Worm (Caenorhabditis elegans): ENCODE data around the gene smf-2.
A peak's percentile ranks its signal among the peaks of the same experiment; 100 is the strongest.

smf-2 gene

ce11 chrX:6742891-6743290 is 24.4 kb upstream of the smf-2 start (continued):
- TF ChIP-seq nhr-71 (tag; optimal IDR thresholded peaks at IDR 0.05) (peak; percentile 97), mdl-1 (tag; optimal IDR thresholded peaks at IDR 0.05) (peak in 1 of 2 experiments; percentile 97), ama-1 (optimal IDR thresholded peaks at IDR 0.05) (peak; percentile 97), sup-37 (GFP tag; optimal IDR thresholded peaks at IDR 0.05) (peak; percentile 31), mep-1 (tag; optimal IDR thresholded peaks at IDR 0.05) (peak; percentile 77), sox-4 (tag; optimal IDR thresholded peaks at IDR 0.05) (peak; percentile 48), lin-13 (GFP tag; optimal IDR thresholded peaks at IDR 0.05) (peak; percentile 46), nhr-76 (tag; optimal IDR thresholded peaks at IDR 0.05) (no peak), fkh-4 (tag; optimal IDR thresholded peaks at IDR 0.05; ENCODE audit: borderline replicate concordance) (no peak), lin-35 (GFP tag; optimal IDR thresholded peaks at IDR 0.05) (peak; percentile 46 to 86), lir-3 (tag; optimal IDR thresholded peaks at IDR 0.05; ENCODE audit: poor library complexity) (peak; percentile 73), isw-1 (GFP tag; IDR thresholded peaks at IDR 0.05) (no peak), ceh-88 (GFP tag; IDR thresholded peaks at IDR 0.05) (peak; percentile 66; the same call in 1 of the 2 replicates), blmp-1 (tag; optimal IDR thresholded peaks at IDR 0.05) (peak; percentile 85), nhr-90 (tag; optimal IDR thresholded peaks at IDR 0.05; ENCODE audit: poor library complexity) (peak; percentile 81), fkh-8 (tag; optimal IDR thresholded peaks at IDR 0.05) (no peak), fos-1 (tag; optimal IDR thresholded peaks at IDR 0.05) (peak; percentile 44), lin-14 (GFP tag; optimal IDR thresholded peaks at IDR 0.05) (peak; percentile 91), skn-1 (tag; optimal IDR thresholded peaks at IDR 0.05) (peak; percentile 72), vab-15 (tag; optimal IDR thresholded peaks at IDR 0.05) (peak; percentile 51), unc-130 (tag; optimal IDR thresholded peaks at IDR 0.05) (peak; percentile 85), C04F5.9 (tag; optimal IDR thresholded peaks at IDR 0.05) (peak; percentile 48), lin-15B (tag; optimal IDR thresholded peaks at IDR 0.05) (no peak), C34B4.2 (tag; optimal IDR thresholded peaks at IDR 0.05) (no peak)

DNA sequence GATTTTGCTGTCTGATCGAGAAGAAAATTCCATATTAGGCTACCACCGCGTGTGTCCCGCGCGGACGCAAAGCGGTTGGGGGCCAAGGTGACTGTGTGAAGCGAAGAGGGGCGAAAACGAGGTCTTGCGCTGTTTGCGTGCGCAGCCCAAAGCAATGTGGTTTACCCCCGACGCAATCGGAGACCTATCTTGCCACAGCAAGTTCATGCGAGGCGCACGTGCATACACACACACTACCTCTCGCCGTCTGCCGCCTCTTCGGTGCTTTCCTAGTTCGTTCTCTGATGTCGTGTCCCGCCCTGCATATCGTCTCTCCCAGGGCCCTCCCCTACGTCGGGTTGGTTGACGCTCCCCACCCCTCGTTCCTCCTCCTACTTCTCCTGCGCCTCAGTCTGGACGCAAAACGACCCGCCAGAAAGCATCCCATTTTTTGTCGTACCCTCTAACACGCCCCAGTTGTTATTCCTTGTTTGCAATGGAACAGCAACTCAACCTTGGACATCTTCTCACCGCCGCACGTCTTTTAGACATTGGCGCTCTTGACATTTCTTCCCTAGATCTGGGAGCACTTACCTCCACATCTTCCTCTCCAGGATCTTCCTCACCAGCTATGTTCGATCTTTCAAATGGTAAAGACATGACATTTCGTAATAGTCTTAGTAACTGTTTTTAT is 23.7 kb upstream of the smf-2 start, which contains the start of gene mdl-1:
TSS of gene mdl-1 (plus strand) at position 341 of the 673 bp plus-strand sequence.
- TF ChIP-seq hlh-17 (GFP tag; optimal IDR thresholded peaks at IDR 0.05; ENCODE audit: borderline replicate concordance) (no peak), ztf-11 (tag; optimal IDR thresholded peaks at IDR 0.05) (peak in 1 of 2 experiments; percentile 33), efl-1 (optimal IDR thresholded peaks at IDR 0.05) (peak; percentile 56 to 63), efl-1 (GFP tag; optimal IDR thresholded peaks at IDR 0.05 in 1 of 2) (peak; percentile 32 to 94), Y116A8C.19 (tag; optimal IDR thresholded peaks at IDR 0.05; ENCODE audit: borderline replicate concordance) (no peak), pax-3 (tag; optimal IDR thresholded peaks at IDR 0.05) (peak; percentile 68), fkh-10 (GFP tag; optimal IDR thresholded peaks at IDR 0.05) (peak; percentile 84), tlp-1 (tag; optimal IDR thresholded peaks at IDR 0.05) (no peak), nhr-77 (tag; optimal IDR thresholded peaks at IDR 0.05) (peak; percentile 87), mab-9 (GFP tag; IDR thresholded peaks at IDR 0.05) (peak; percentile 81; the same call in 1 of the 2 replicates), unc-30 (tag; optimal IDR thresholded peaks at IDR 0.05) (no peak), alr-1 (tag; optimal IDR thresholded peaks at IDR 0.05; ENCODE audit: borderline replicate concordance) (no peak), tbx-2 (tag; optimal IDR thresholded peaks at IDR 0.05) (peak; percentile 84), fos-1 (tag; optimal IDR thresholded peaks at IDR 0.05) (peak; percentile 73), mdl-1 (tag; optimal IDR thresholded peaks at IDR 0.05) (peak in 1 of 2 experiments; percentile 100), nhr-71 (tag; optimal IDR thresholded peaks at IDR 0.05) (peak; percentile 95), nhr-90 (tag; optimal IDR thresholded peaks at IDR 0.05; ENCODE audit: poor library complexity) (peak; percentile 69), lin-39 (tag; optimal IDR thresholded peaks at IDR 0.05) (peak; percentile 56), unc-62 (GFP tag; optimal IDR thresholded peaks at IDR 0.05) (no peak), nhr-19 (GFP tag; conservative IDR thresholded peaks at IDR 0.05) (peak; percentile 99), zag-1 (tag; optimal IDR thresholded peaks at IDR 0.05) (no peak), nhr-20 (tag; optimal IDR thresholded peaks at IDR 0.05) (peak; percentile 89), isw-1 (GFP tag; IDR thresholded peaks at IDR 0.05) (peak; percentile 80), nhr-12 (tag; optimal IDR thresholded peaks at IDR 0.05) (no peak), aly-2 (tag; optimal IDR thresholded peaks at IDR 0.05) (no peak), snu-23 (GFP tag; optimal IDR thresholded peaks at IDR 0.05) (peak; percentile 77), fkh-8 (tag; optimal IDR thresholded peaks at IDR 0.05) (peak; percentile 89), jun-1 (tag; optimal IDR thresholded peaks at IDR 0.05) (peak; percentile 94), elt-3 (tag; optimal IDR thresholded peaks at IDR 0.05) (peak in 4 of 6 experiments; percentile 5 to 85 (median 56)), dpl-1 (GFP tag; optimal IDR thresholded peaks at IDR 0.05) (peak; percentile 12 to 35 (median 32)), pag-3 (tag; optimal IDR thresholded peaks at IDR 0.05; ENCODE audit: borderline replicate concordance, insufficient read depth) (no peak), ceh-88 (GFP tag; IDR thresholded peaks at IDR 0.05) (peak; percentile 55; the same call in 1 of the 2 replicates), ama-1 (optimal IDR thresholded peaks at IDR 0.05) (peak; percentile 94)
